Fruit fly (Drosophila melanogaster): ENCODE measurements around the gene Ski6.

Ski6 gene

DNA sequence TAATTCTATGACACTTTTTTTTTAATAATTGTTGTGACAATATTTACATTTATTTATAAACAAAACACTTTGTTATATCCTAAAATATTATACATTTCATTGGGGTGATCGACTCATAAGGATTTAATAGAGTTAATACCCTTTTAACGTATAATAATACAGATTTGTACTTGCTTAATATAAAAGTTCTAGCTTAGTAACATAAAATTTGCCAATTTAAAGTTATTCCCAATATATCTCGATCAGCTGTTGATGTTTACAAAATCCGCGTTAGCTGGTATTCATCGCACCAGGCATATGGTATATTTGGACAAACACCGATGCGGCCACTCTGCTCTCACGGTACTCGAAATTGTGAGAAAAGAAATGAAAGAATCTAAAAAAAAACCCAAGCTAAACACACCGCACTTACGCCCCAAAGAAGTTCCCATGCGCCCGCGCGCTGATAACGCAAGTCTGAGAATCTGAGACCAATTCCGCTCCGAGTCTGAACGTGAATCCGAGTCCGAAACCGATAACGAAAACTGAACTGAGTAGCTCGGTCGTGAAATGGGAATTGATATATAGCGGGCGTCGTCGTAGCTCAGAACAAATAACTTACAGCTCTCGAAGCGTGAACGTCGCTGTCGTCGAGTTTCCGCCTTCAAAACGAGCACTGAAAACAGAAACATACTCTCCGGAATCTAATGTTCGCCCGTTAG lies 18.6 kb downstream of the Ski6 start, which contains the start of gene Pect (continued):
- TF ChIP-seq CG31224 (GFP tag; IDR thresholded peaks at IDR 0.05) (no peak), CG43689 (GFP tag; IDR thresholded peaks at IDR 0.05) (no peak), CG12942 (GFP tag; optimal IDR thresholded peaks at IDR 0.05) (no peak), CrebB (tag; optimal IDR thresholded peaks at IDR 0.05) (peak; percentile 42), Sry-β (GFP tag; optimal IDR thresholded peaks at IDR 0.05) (no peak), CG13296 (GFP tag; optimal IDR thresholded peaks at IDR 0.05) (no peak), CG14667 (GFP tag; IDR thresholded peaks at IDR 0.05) (no peak), Awh (GFP tag; IDR thresholded peaks at IDR 0.05) (no peak), CG12769 (tag; optimal IDR thresholded peaks at IDR 0.05) (no peak), emc (GFP tag; optimal IDR thresholded peaks at IDR 0.05) (no peak), Max (GFP tag; optimal IDR thresholded peaks at IDR 0.05) (no peak), ssp (GFP tag; IDR thresholded peaks at IDR 0.05) (no peak), otp (GFP tag; IDR thresholded peaks at IDR 0.05) (no peak), H2.0 (GFP tag; IDR thresholded peaks at IDR 0.05) (no peak), tna (GFP tag; IDR thresholded peaks at IDR 0.05; ENCODE audit: partially characterized antibody) (no peak; the same call in 1 of the 2 replicates), Ravus (GFP tag; IDR thresholded peaks at IDR 0.05) (no peak), tx (GFP tag; optimal IDR thresholded peaks at IDR 0.05) (no peak), Oaz (GFP tag; IDR thresholded peaks at IDR 0.05) (no peak), GATAe (GFP tag; conservative IDR thresholded peaks at IDR 0.05) (peak; percentile 56; the same call in 1 of the 2 replicates), fd96Cb (tag; optimal IDR thresholded peaks at IDR 0.05) (peak; percentile 12), insv (GFP tag; optimal IDR thresholded peaks at IDR 0.05) (no peak), CG8290 (GFP tag; optimal IDR thresholded peaks at IDR 0.05) (no peak), CG8290 (tag; optimal IDR thresholded peaks at IDR 0.05) (no peak), Gsc (GFP tag; IDR thresholded peaks at IDR 0.05) (no peak), slp2 (GFP tag; optimal IDR thresholded peaks at IDR 0.05) (no peak), CG8765 (GFP tag; IDR thresholded peaks at IDR 0.05) (no peak), Deaf1 (tag; optimal IDR thresholded peaks at IDR 0.05) (peak; percentile 95), CG3163 (GFP tag; optimal IDR thresholded peaks at IDR 0.05) (no peak), CG13424 (tag; optimal IDR thresholded peaks at IDR 0.05) (peak; percentile 59), CG7372 (GFP tag; IDR thresholded peaks at IDR 0.05) (no peak), Asciz (GFP tag; optimal IDR thresholded peaks at IDR 0.05) (no peak), CG6654 (GFP tag; optimal IDR thresholded peaks at IDR 0.05) (no peak), HHEX (GFP tag; optimal IDR thresholded peaks at IDR 0.05) (no peak), dan (GFP tag; IDR thresholded peaks at IDR 0.05) (no peak), Vsx1 (GFP tag; optimal IDR thresholded peaks at IDR 0.05) (no peak), Usf (GFP tag; optimal IDR thresholded peaks at IDR 0.05) (no peak), CG18262 (tag; optimal IDR thresholded peaks at IDR 0.05) (no peak), Blimp-1 (GFP tag; optimal IDR thresholded peaks at IDR 0.05) (no peak), CG7928 (GFP tag; optimal IDR thresholded peaks at IDR 0.05) (no peak), Ets65A (GFP tag) (no peak), sisA (GFP tag; IDR thresholded peaks at IDR 0.05) (no peak), bab2 (GFP tag; optimal IDR thresholded peaks at IDR 0.05) (no peak), exex (tag; optimal IDR thresholded peaks at IDR 0.05) (no peak), run (tag; optimal IDR thresholded peaks at IDR 0.05) (no peak), CG11093 (GFP tag; IDR thresholded peaks at IDR 0.05) (no peak), CG6791 (GFP tag; IDR thresholded peaks at IDR 0.05; ENCODE audit: partially characterized antibody) (no peak), pho (GFP tag; optimal IDR thresholded peaks at IDR 0.05) (no peak), CG10147 (GFP tag; optimal IDR thresholded peaks at IDR 0.05) (no peak), CG12071 (GFP tag; optimal IDR thresholded peaks at IDR 0.05) (no peak), CG5180 (GFP tag; optimal IDR thresholded peaks at IDR 0.05) (no peak)

Measured in whole organism, embryonic.